Fruit fly (Drosophila melanogaster) whole organism, embryonic: Measurements from ENCODE around the gene glob1.

ENCODE experiments used
- Ada2b ChIP-seq: fragments of 200-800 bp; sonication (Bioruptor generic); IDR thresholded peaks from 2 replicates; pipeline ENCODE4 v1.3.6; 2022; ENCODE audit warnings: missing biosample characterization, missing genetic modification characterization
- CG17359 ChIP-seq: fragments of 200-800 bp; sonication (Bioruptor generic); optimal IDR thresholded peaks from 3 replicates; lab custom pipeline; 2018; ENCODE audit warnings: missing biosample characterization, mild to moderate bottlenecking, missing genetic modification characterization, moderate library complexity
- CG7357 ChIP-seq: fragments of 200-800 bp; sonication (Bioruptor generic); IDR thresholded peaks from 3 replicates; pipeline ENCODE4 v1.3.6; 2022; ENCODE audit warnings: missing biosample characterization, missing genetic modification characterization
- Hmx ChIP-seq: fragments of 200-800 bp; sonication (Bioruptor generic); optimal IDR thresholded peaks from 2 replicates; lab custom pipeline; 2016; ENCODE audit warnings: missing biosample characterization, missing genetic modification characterization
- shn ChIP-seq: fragments of 200-800 bp; sonication (Bioruptor generic); optimal IDR thresholded peaks from 3 replicates; lab custom pipeline; 2016; ENCODE audit warnings: missing biosample characterization, missing genetic modification characterization
- trh ChIP-seq: fragments of 200-800 bp; sonication (Bioruptor generic); optimal IDR thresholded peaks from 2 replicates; lab custom pipeline; 2016; ENCODE audit warnings: missing biosample characterization, missing genetic modification characterization
- vvl ChIP-seq: fragments of 200-800 bp; sonication (Bioruptor generic); IDR thresholded peaks from 2 replicates; pipeline ENCODE4 v1.3.6; 2022; ENCODE audit warnings: missing biosample characterization, missing genetic modification characterization

DNA sequence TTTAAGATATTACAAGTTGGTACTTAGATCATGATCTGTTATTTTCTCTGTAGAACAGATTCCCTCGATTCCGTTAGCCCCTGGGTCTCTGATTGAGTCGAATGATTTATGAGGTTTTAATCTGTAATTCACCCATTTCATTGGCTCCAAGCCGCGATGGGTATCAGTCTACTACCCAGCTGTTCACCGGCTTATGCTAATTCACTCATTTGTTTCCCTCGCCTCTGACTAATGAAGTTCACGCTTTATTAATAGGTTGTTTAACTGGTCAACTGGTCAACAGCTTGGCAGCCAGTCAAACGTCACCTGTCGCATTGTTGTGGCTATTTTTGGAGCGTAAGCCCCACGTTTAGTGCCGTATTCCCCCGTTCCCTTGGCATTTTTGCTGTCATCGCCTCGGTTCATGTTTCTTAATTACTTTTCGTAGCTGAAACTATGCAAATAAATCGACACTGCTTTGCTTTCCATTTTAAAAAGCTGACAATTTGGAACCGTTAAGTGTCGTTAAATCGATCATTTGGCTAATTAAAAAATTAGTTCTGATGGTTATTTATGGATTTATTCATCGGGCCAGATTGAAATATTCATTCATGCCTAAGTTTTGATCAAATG, 31.5 kb downstream of the glob1 start:
- no peak for TF ChIP-seq shn
- TF ChIP-seq Hmx (GFP tag; lab: Kevin White, UChicago): no peak
- TF ChIP-seq CG17359: no peak
- no peak for TF ChIP-seq CG7357 (GFP tag; lab: Robert Waterston, UW)
- no peak for TF ChIP-seq vvl (GFP tag; lab: Robert Waterston, UW)
- TF ChIP-seq trh (GFP tag; lab: Kevin White, UChicago): no peak
- no peak for TF ChIP-seq Ada2b
